Fruit fly (Drosophila melanogaster) S2 (cell line): ENCODE measurements around the gene CG14160.

Experiments
- CG8478 ChIP-seq: fragments of >200 bp; optimal IDR thresholded peaks from 2 replicates; lab custom pipeline; 2018
- CTCF ChIP-seq, 2 experiments: fragments of >200 bp; optimal IDR thresholded peaks; 2 replicates each; lab custom pipeline; 2018

DNA sequence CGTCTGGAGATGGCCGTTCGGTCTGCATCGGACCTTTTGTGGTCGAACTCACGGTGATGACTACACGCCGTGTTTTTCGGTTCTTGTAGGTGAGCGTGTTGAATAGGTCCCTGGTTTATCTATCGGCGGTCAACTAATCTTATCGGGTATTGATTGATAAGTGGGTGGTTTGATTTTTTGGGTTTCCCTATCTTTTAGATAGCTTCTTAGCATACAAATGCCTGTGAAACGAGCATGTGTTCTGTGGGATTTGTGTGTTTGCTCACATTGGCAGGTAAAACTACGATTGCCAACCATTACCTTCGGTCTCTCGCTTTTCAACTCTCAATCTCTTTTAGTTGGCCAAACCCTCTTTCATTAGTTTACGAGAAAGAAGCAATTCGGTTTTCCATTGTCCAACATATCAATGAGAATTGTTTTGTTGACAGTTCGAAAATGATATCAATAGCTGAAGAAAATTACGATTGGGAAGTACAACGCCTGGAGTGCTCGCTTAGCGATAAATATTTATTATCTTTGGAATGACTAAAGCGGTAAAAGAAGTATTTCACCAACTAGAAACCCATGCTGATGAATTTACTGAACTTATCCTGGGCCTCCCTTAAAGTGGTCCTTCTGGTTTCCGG lies 3.2 kb upstream of the CG14160 start, which contains the start of gene CG32053:
- TF ChIP-seq CTCF (optimal IDR thresholded peaks at IDR 0.05; lab: Kevin White, UChicago) (no peak), CG8478 (lab: Kevin White, UChicago) (no peak)
